Worm (Caenorhabditis elegans) whole organism, L4 larva: ENCODE data around the gene cpg-9.

ENCODE experiments used
- cey-2 ChIP-seq: sonication (generic microtip); optimal IDR thresholded peaks from 3 replicates; lab custom pipeline; 2017; ENCODE audit warnings: missing genetic modification characterization, mild to moderate bottlenecking, missing compliant biosample characterization, antibody characterized with exemption, borderline replicate concordance; ENCODE audit not compliant: insufficient read depth
- lin-15B ChIP-seq: fragments of 150-350 bp; sonication (generic microtip); optimal IDR thresholded peaks from 3 replicates; lab custom pipeline; 2014; ENCODE audit warnings: missing biosample characterization, missing genetic modification characterization
- lsy-2 ChIP-seq, 2 experiments: fragments of 150-350 bp in 1 of 2; sonication (generic microtip) in 1 of 2; optimal IDR thresholded peaks; 2 replicates each; lab custom pipeline; 2014 to 2017; ENCODE audit warnings: missing biosample characterization in 2 of 2, missing genetic modification characterization in 2 of 2
- mep-1 ChIP-seq: fragments of 150-350 bp; sonication (generic microtip); optimal IDR thresholded peaks from 3 replicates; lab custom pipeline; 2014; ENCODE audit warnings: missing biosample characterization, missing genetic modification characterization
- pqm-1 ChIP-seq: sonication (generic microtip); optimal IDR thresholded peaks from 2 replicates; lab custom pipeline; 2017; ENCODE audit warnings: missing biosample characterization, missing genetic modification characterization

DNA sequence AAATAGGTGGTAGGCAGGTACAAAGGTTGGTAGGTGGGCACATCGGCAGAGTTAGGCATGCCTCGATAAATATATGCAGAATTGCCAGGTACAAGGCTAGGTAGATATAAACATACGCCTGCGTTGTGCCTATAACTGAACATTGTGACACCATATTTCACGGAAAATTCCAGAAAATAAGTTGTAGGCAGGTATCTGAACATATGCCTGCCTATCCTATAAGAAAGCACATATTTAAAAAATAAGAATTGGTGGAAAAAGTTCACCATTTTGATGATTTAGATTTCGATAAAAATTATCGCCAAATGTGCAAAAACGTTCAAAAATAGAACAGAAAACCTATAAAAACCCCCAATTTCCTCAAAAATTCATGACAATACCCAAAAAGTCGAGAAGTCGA is 19.6 kb upstream of the cpg-9 start:
- no peak for TF ChIP-seq lsy-2 (tag; optimal IDR thresholded peaks at IDR 0.05; lab: Kevin White, UChicago)
- TF ChIP-seq pqm-1: no peak
- TF ChIP-seq lin-15B (tag; lab: Kevin White, UChicago): no peak
- TF ChIP-seq cey-2: no peak
- TF ChIP-seq mep-1: no peak
